Fruit fly (Drosophila melanogaster) whole organism, embryonic: ENCODE measurements around the gene CG3587.

ENCODE experiments used
- B-H2 ChIP-seq: fragments of 200-800 bp; sonication (Bioruptor generic); optimal IDR thresholded peaks from 2 replicates; lab custom pipeline; 2018; ENCODE audit warnings: missing biosample characterization, mild to moderate bottlenecking, missing genetic modification characterization
- BtbVII ChIP-seq: fragments of 200-800 bp; sonication (Bioruptor generic); optimal IDR thresholded peaks from 3 replicates; lab custom pipeline; 2017; ENCODE audit warnings: missing biosample characterization, mild to moderate bottlenecking, missing genetic modification characterization
- CG10366 ChIP-seq: fragments of 200-800 bp; sonication (Bioruptor generic); IDR thresholded peaks from 2 replicates; pipeline ENCODE4 v1.3.6; 2022; ENCODE audit warnings: missing biosample characterization, missing genetic modification characterization
- CG11504 ChIP-seq: fragments of 200-800 bp; sonication (Bioruptor generic); optimal IDR thresholded peaks from 3 replicates; lab custom pipeline; 2019; ENCODE audit warnings: missing biosample characterization, mild to moderate bottlenecking, missing genetic modification characterization, moderate library complexity
- CG12104 ChIP-seq: fragments of 200-800 bp; sonication (Bioruptor generic); optimal IDR thresholded peaks from 3 replicates; lab custom pipeline; 2016; ENCODE audit warnings: missing biosample characterization, missing genetic modification characterization
- CG12236 ChIP-seq: fragments of 200-800 bp; sonication (Bioruptor generic); optimal IDR thresholded peaks from 2 replicates; lab custom pipeline; 2016; ENCODE audit warnings: missing biosample characterization, missing genetic modification characterization
- CG1603 ChIP-seq: fragments of 200-800 bp; sonication (Bioruptor generic); optimal IDR thresholded peaks from 2 replicates; lab custom pipeline; 2019; ENCODE audit warnings: missing biosample characterization, mild to moderate bottlenecking, missing genetic modification characterization, moderate library complexity
- CG1647 ChIP-seq: fragments of 200-800 bp; sonication (Bioruptor generic); optimal IDR thresholded peaks from 3 replicates; lab custom pipeline; 2016; ENCODE audit warnings: missing biosample characterization, missing genetic modification characterization
- CG2129 ChIP-seq: fragments of 200-800 bp; sonication (Bioruptor generic); IDR thresholded peaks from 2 replicates; pipeline ENCODE4 v1.3.6; 2022; ENCODE audit warnings: missing biosample characterization, missing genetic modification characterization; ENCODE audit not compliant: partially characterized antibody
- CG3163 ChIP-seq: fragments of 200-800 bp; sonication (Bioruptor generic); optimal IDR thresholded peaks from 3 replicates; lab custom pipeline; 2016; ENCODE audit warnings: missing biosample characterization, missing genetic modification characterization
- CG32772 ChIP-seq: fragments of 200-800 bp; sonication (Bioruptor generic); IDR thresholded peaks from 2 replicates; pipeline ENCODE4 v1.3.6; 2022; ENCODE audit warnings: missing biosample characterization, missing genetic modification characterization
- CG34224 ChIP-seq: fragments of 200-800 bp; sonication (Bioruptor generic); IDR thresholded peaks from 3 replicates; pipeline ENCODE4 v1.3.6; 2022; ENCODE audit warnings: missing biosample characterization, missing genetic modification characterization; ENCODE audit not compliant: partially characterized antibody
- CG5245 ChIP-seq: fragments of 200-800 bp; sonication (Bioruptor generic); optimal IDR thresholded peaks from 3 replicates; lab custom pipeline; 2016; ENCODE audit warnings: missing biosample characterization, missing genetic modification characterization
- CG6683 ChIP-seq: fragments of 200-800 bp; sonication (Bioruptor generic); optimal IDR thresholded peaks from 2 replicates; lab custom pipeline; 2017; ENCODE audit warnings: missing biosample characterization, mild to moderate bottlenecking, missing genetic modification characterization, missing genetic modification reagents
- CG6813 ChIP-seq: fragments of 200-800 bp; sonication (Bioruptor generic); optimal IDR thresholded peaks from 2 replicates; lab custom pipeline; 2017; ENCODE audit warnings: missing biosample characterization, missing genetic modification characterization, mild to moderate bottlenecking, moderate library complexity, missing genetic modification reagents
- CG7271 ChIP-seq: fragments of 200-800 bp; sonication (Bioruptor generic); optimal IDR thresholded peaks from 2 replicates; lab custom pipeline; 2018; ENCODE audit warnings: missing biosample characterization, mild to moderate bottlenecking, missing genetic modification characterization, moderate library complexity
- CG7987 ChIP-seq: fragments of 200-800 bp; sonication (Bioruptor generic); optimal IDR thresholded peaks from 2 replicates; lab custom pipeline; 2018; ENCODE audit warnings: missing biosample characterization, mild to moderate bottlenecking, missing genetic modification characterization, moderate library complexity
- CG8281 ChIP-seq: fragments of 200-800 bp; sonication (Bioruptor generic); optimal IDR thresholded peaks from 2 replicates; lab custom pipeline; 2018; ENCODE audit warnings: missing biosample characterization, mild to moderate bottlenecking, missing genetic modification characterization, moderate library complexity
- CG8359 ChIP-seq: fragments of 200-800 bp; sonication (Bioruptor generic); optimal IDR thresholded peaks from 2 replicates; lab custom pipeline; 2017; ENCODE audit warnings: missing biosample characterization, mild to moderate bottlenecking, missing genetic modification characterization, borderline replicate concordance
- CG9437 ChIP-seq: fragments of 200-800 bp; sonication (Bioruptor generic); optimal IDR thresholded peaks from 2 replicates; lab custom pipeline; 2018; ENCODE audit warnings: missing biosample characterization, mild to moderate bottlenecking, missing genetic modification characterization
- Drgx ChIP-seq: fragments of 200-800 bp; sonication (Bioruptor generic); IDR thresholded peaks from 2 replicates; pipeline ENCODE4 v1.3.6; 2022; ENCODE audit warnings: missing biosample characterization, missing genetic modification characterization
- Lim3 ChIP-seq: fragments of 200-800 bp; sonication (Bioruptor generic); IDR thresholded peaks from 2 replicates; pipeline ENCODE4 v1.3.6; 2022; ENCODE audit warnings: missing biosample characterization, missing genetic modification characterization
- MESR4 ChIP-seq: fragments of 200-800 bp; sonication (Bioruptor generic); optimal IDR thresholded peaks from 2 replicates; lab custom pipeline; 2018; ENCODE audit warnings: missing biosample characterization, mild to moderate bottlenecking, missing genetic modification characterization, moderate library complexity
- Med ChIP-seq: fragments of 200-800 bp; sonication (Bioruptor generic); peaks from one replicate; lab custom pipeline; 2016; ENCODE audit warnings: missing biosample characterization, missing genetic modification characterization, mild to moderate bottlenecking, inconsistent platforms, moderate library complexity
- Nf-YC ChIP-seq: fragments of 200-800 bp; optimal IDR thresholded peaks from 3 replicates; lab custom pipeline; 2019; ENCODE audit warnings: missing biosample characterization, mild to moderate bottlenecking, missing genetic modification characterization, moderate library complexity
- Pdp1 ChIP-seq, 2 experiments: fragments of 200-800 bp; sonication (Bioruptor generic); optimal IDR thresholded peaks; 3 replicates each; lab custom pipeline; 2016; ENCODE audit warnings: missing biosample characterization in 2 of 2, missing genetic modification characterization in 2 of 2, mild to moderate bottlenecking in 1 of 2, moderate library complexity in 1 of 2
- Rfx ChIP-seq: fragments of 200-800 bp; sonication (Bioruptor generic); IDR thresholded peaks from 2 replicates; pipeline ENCODE4 v1.3.6; 2022; ENCODE audit warnings: missing biosample characterization, missing genetic modification characterization
- Scr ChIP-seq: fragments of 200-800 bp; sonication (Bioruptor generic); IDR thresholded peaks from 2 replicates; pipeline ENCODE4 v1.3.6; 2022; ENCODE audit warnings: missing biosample characterization, missing genetic modification characterization; ENCODE audit not compliant: partially characterized antibody
- ap ChIP-seq: fragments of 200-800 bp; sonication (Bioruptor generic); IDR thresholded peaks from 2 replicates; pipeline ENCODE4 v1.3.6; 2022; ENCODE audit warnings: missing biosample characterization, missing genetic modification characterization
- bcd ChIP-seq: fragments of 200-800 bp; sonication (Bioruptor generic); optimal IDR thresholded peaks from 2 replicates; lab custom pipeline; 2017; ENCODE audit warnings: missing biosample characterization, mild to moderate bottlenecking, missing genetic modification characterization
- ci ChIP-seq: fragments of 200-800 bp; sonication (Bioruptor generic); IDR thresholded peaks from 3 replicates; pipeline ENCODE4 v1.3.6; 2022; ENCODE audit warnings: missing biosample characterization, missing genetic modification characterization
- dysf ChIP-seq: fragments of 200-800 bp; sonication (Bioruptor generic); IDR thresholded peaks from 3 replicates; pipeline ENCODE4 v1.3.6; 2022; ENCODE audit warnings: missing biosample characterization, missing genetic modification characterization
- fd3F ChIP-seq: fragments of 200-800 bp; sonication (Bioruptor generic); optimal IDR thresholded peaks from 2 replicates; lab custom pipeline; 2018; ENCODE audit warnings: missing biosample characterization, mild to moderate bottlenecking, missing genetic modification characterization, moderate library complexity
- gem ChIP-seq: fragments of 200-800 bp; sonication (Bioruptor generic); optimal IDR thresholded peaks from 2 replicates; lab custom pipeline; 2019; ENCODE audit warnings: missing biosample characterization, mild to moderate bottlenecking, missing genetic modification characterization, moderate library complexity
- grau ChIP-seq: fragments of 200-800 bp; optimal IDR thresholded peaks from 3 replicates; lab custom pipeline; 2019; ENCODE audit warnings: missing biosample characterization, mild to moderate bottlenecking, missing genetic modification characterization, moderate library complexity
- hth ChIP-seq: fragments of >200 bp; optimal IDR thresholded peaks from 2 replicates; lab custom pipeline; 2017; ENCODE audit warnings: inconsistent platforms
- insv ChIP-seq, 2 experiments: fragments of 200-800 bp; sonication (Bioruptor generic); optimal IDR thresholded peaks; 3 replicates each; lab custom pipeline; 2016 to 2018; ENCODE audit warnings: missing biosample characterization in 2 of 2, missing genetic modification characterization in 2 of 2
- lilli ChIP-seq: fragments of 200-800 bp; sonication (Bioruptor generic); optimal IDR thresholded peaks from 3 replicates; lab custom pipeline; 2016; ENCODE audit warnings: missing biosample characterization, missing genetic modification characterization
- lola ChIP-seq, 3 experiments: fragments of >200 bp in 2 of 3; fragments of 200-800 bp in 1 of 3; sonication (Bioruptor generic) in 1 of 3; optimal IDR thresholded peaks; 2 replicates each; lab custom pipeline; 2017 to 2019; ENCODE audit warnings: missing biosample characterization in 3 of 3, missing genetic modification characterization in 3 of 3, mild to moderate bottlenecking in 1 of 3, moderate library complexity in 1 of 3
- maf-S ChIP-seq: fragments of 200-800 bp; sonication (Bioruptor generic); optimal IDR thresholded peaks from 2 replicates; lab custom pipeline; 2016; ENCODE audit warnings: missing biosample characterization, missing genetic modification characterization
- prd ChIP-seq, 3 experiments: fragments of >200 bp in 2 of 3; fragments of 200-800 bp in 1 of 3; sonication (Bioruptor generic) in 1 of 3; optimal IDR thresholded peaks in 2 of 3; IDR thresholded peaks in 1 of 3; 2 replicates in 2 of 3; 3 replicates in 1 of 3; pipeline versions ENCODE4 v1.3.6 to Lab custom; 2017 to 2022; ENCODE audit warnings: missing biosample characterization in 1 of 3, missing genetic modification characterization in 1 of 3
- row ChIP-seq: fragments of 200-800 bp; sonication (Bioruptor generic); IDR thresholded peaks from 3 replicates; pipeline ENCODE4 v1.3.6; 2022; ENCODE audit warnings: missing biosample characterization, missing genetic modification characterization
- sens ChIP-seq: fragments of 200-800 bp; sonication (Bioruptor generic); peaks from one replicate; lab custom pipeline; 2016; ENCODE audit warnings: missing biosample characterization, missing genetic modification characterization
- seq ChIP-seq: fragments of 200-800 bp; sonication (Bioruptor generic); IDR thresholded peaks from 2 replicates; pipeline ENCODE4 v1.3.6; 2022; ENCODE audit warnings: missing biosample characterization, missing genetic modification characterization
- stwl ChIP-seq: fragments of 200-800 bp; sonication (Bioruptor generic); optimal IDR thresholded peaks from 3 replicates; lab custom pipeline; 2018; ENCODE audit warnings: missing biosample characterization, mild to moderate bottlenecking, missing genetic modification characterization, moderate library complexity
- tll ChIP-seq, 2 experiments: fragments of 200-800 bp in 1 of 2; fragments of >200 bp in 1 of 2; sonication (Bioruptor generic) in 1 of 2; optimal IDR thresholded peaks; 2 replicates each; lab custom pipeline; 2017 to 2019; ENCODE audit warnings: missing biosample characterization in 2 of 2, missing genetic modification characterization in 2 of 2, mild to moderate bottlenecking in 1 of 2, moderate library complexity in 1 of 2
- z ChIP-seq: fragments of 200-800 bp; sonication (Bioruptor generic); IDR thresholded peaks from 3 replicates; pipeline ENCODE4 v1.3.6; 2022; ENCODE audit warnings: missing biosample characterization, missing genetic modification characterization
- zen2 ChIP-seq: fragments of 200-800 bp; sonication (Bioruptor generic); IDR thresholded peaks from 3 replicates; pipeline ENCODE4 v1.3.6; 2022; ENCODE audit warnings: missing biosample characterization, missing genetic modification characterization; ENCODE audit not compliant: partially characterized antibody

Gene CG3587

DNA sequence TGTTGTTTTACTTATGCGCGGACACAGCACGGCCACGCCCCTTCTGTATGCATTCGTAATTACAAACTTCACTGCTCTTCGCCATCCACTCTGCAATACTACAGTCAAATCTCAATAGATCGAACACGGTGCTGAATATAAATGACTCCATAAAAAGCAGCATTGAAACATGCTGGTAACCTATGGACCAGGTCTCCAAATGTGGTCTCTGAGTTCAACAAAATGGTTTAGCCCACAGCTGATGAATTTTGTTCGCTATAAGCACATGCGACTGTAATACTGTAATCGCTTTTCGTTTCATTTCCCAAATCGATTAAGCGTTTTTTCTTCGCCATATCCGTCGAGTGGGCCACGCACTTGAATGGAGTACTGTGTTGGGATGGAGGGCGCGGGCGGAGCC lies 42.7 kb upstream of the CG3587 start:
- TF ChIP-seq CG11504 (peak; percentile 4), CG12236 (no peak), prd (optimal IDR thresholded peaks at IDR 0.05; lab: Kevin White, UChicago) (no peak), prd (GFP tag; IDR thresholded peaks at IDR 0.05; lab: Robert Waterston, UW) (peak; percentile 37; the same call in 1 of the 3 replicates), sens (peak; percentile 6), Med (peak; percentile 40), CG34224 (no peak), CG10366 (GFP tag; lab: Robert Waterston, UW) (peak; percentile 20; the same call in 1 of the 2 replicates), CG1603 (tag; lab: Kevin White, UChicago) (peak; percentile 24), insv (GFP tag; optimal IDR thresholded peaks at IDR 0.05; lab: Kevin White, UChicago) (no peak), row (GFP tag; lab: Robert Waterston, UW) (peak; percentile 24; the same call in 1 of the 3 replicates), z (GFP tag; lab: Robert Waterston, UW) (no peak), lilli (GFP tag; lab: Kevin White, UChicago) (peak; percentile 8), Drgx (GFP tag; lab: Robert Waterston, UW) (peak; percentile 27; the same call in 1 of the 2 replicates), CG9437 (no peak), grau (tag; lab: Kevin White, UChicago) (peak; percentile 67), tll (GFP tag; optimal IDR thresholded peaks at IDR 0.05; lab: Kevin White, UChicago) (no peak)

DNA sequence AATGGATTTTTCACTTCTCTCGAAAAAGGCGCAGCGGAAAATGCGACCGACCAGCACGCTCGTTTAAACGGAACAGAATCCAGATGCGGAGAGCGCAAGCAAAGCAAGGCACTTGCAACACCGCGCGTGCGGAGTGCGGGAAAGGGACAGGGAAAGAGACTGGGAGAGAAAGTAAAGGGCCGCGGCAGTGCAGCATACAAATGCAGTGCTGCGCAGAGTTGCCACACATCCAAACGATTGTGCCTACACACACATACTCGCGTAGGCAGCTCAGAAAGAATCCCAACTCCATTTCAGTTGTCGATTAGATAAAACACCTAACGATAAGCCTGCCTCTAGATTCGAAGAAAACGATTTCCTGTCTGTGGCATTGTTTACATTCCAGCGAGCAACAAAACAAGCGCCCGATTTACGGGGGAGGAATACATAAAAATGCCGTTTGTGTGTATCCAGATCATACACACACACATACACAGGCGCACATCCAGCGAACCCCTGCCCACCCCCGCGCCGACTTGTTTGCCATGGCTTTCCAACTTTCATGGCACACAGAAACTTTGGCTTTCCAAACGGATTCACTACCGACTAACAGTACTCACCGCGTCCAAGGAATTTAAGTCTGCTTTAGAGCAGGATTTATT lies 40.5 kb upstream of the CG3587 start:
- TF ChIP-seq Scr (GFP tag; lab: Robert Waterston, UW) (0 out of 2 replicates have a peak, but pooled peaks have one; percentile 21), seq (GFP tag; lab: Robert Waterston, UW) (no peak), bcd (GFP tag; lab: Kevin White, UChicago) (no peak), CG6683 (GFP tag; lab: Kevin White, UChicago) (no peak), Nf-YC (tag; lab: Kevin White, UChicago) (no peak), CG7987 (no peak), ap (no peak), CG7271 (tag; lab: Kevin White, UChicago) (no peak), CG12104 (GFP tag; lab: Kevin White, UChicago) (no peak), gem (tag; lab: Kevin White, UChicago) (no peak), BtbVII (no peak), MESR4 (peak; percentile 82), zen2 (GFP tag; lab: Robert Waterston, UW) (no peak), maf-S (GFP tag; lab: Kevin White, UChicago) (no peak), fd3F (no peak), Rfx (GFP tag; lab: Robert Waterston, UW) (no peak), CG1647 (GFP tag; lab: Kevin White, UChicago) (no peak), CG3163 (peak; percentile 9), stwl (tag; lab: Kevin White, UChicago) (peak; percentile 10), dysf (GFP tag; lab: Robert Waterston, UW) (no peak), Lim3 (GFP tag; lab: Robert Waterston, UW) (no peak), Pdp1 (GFP tag; optimal IDR thresholded peaks at IDR 0.05; lab: Kevin White, UChicago) (no peak), CG8359 (peak; percentile 21), CG2129 (GFP tag; lab: Robert Waterston, UW) (no peak), ci (GFP tag; lab: Robert Waterston, UW) (peak; percentile 53; the same call in 2 of the 3 replicates), CG8281 (tag; lab: Kevin White, UChicago) (no peak), CG6813 (no peak), CG5245 (GFP tag; lab: Kevin White, UChicago) (no peak), B-H2 (GFP tag; lab: Kevin White, UChicago) (no peak), CG32772 (no peak), hth (lab: Kevin White, UChicago) (no peak), lola (GFP tag; optimal IDR thresholded peaks at IDR 0.05; lab: Kevin White, UChicago) (no peak)
